Fruit fly (Drosophila melanogaster): ENCODE measurements around the gene CG7707.

CG7707 gene

dm6 chr3L:17264116-17264515 is 20.9 kb downstream of the CG7707 start, which contains the start of gene CG13723:
Gene CG13723, plus strand, starts transcription at chr3L:17264416.
- no peak for TF ChIP-seq sage (GFP tag; optimal IDR thresholded peaks at IDR 0.05)
- no peak for TF ChIP-seq Myc (optimal IDR thresholded peaks at IDR 0.05)

- TF ChIP-seq Sp1 (GFP tag; optimal IDR thresholded peaks at IDR 0.05) (no peak), Vsx2 (GFP tag; optimal IDR thresholded peaks at IDR 0.05; ENCODE audit: partially characterized antibody) (no peak), Hnf4 (GFP tag; optimal IDR thresholded peaks at IDR 0.05) (no peak), Rel (GFP tag; optimal IDR thresholded peaks at IDR 0.05) (no peak), Rel (tag; optimal IDR thresholded peaks at IDR 0.05) (no peak), HLH106 (tag; optimal IDR thresholded peaks at IDR 0.05) (no peak), Mio (GFP tag; optimal IDR thresholded peaks at IDR 0.05) (no peak), br (GFP tag; optimal IDR thresholded peaks at IDR 0.05) (no peak), usp (GFP tag; optimal IDR thresholded peaks at IDR 0.05) (no peak), ey (GFP tag; optimal IDR thresholded peaks at IDR 0.05) (no peak), lola (GFP tag; optimal IDR thresholded peaks at IDR 0.05) (no peak), Jra (GFP tag; optimal IDR thresholded peaks at IDR 0.05) (no peak), Dfd (GFP tag; optimal IDR thresholded peaks at IDR 0.05) (no peak), Hr83 (GFP tag; optimal IDR thresholded peaks at IDR 0.05; ENCODE audit: poor library complexity, severe bottlenecking) (no peak), dl (GFP tag; optimal IDR thresholded peaks at IDR 0.05; ENCODE audit: insufficient read depth in 1 of 2, partially characterized antibody in 2 of 2) (no peak), Myc (optimal IDR thresholded peaks at IDR 0.05) (no peak)
These were observed 26.2 kb downstream of the CG7707 start for dm6 chr3L:17269463-17269862.

dm6 chr3L:17292205-17292604 is 49.0 kb downstream of the CG7707 start:
- no peak for TF ChIP-seq fru (GFP tag; optimal IDR thresholded peaks at IDR 0.05)
- no peak for TF ChIP-seq usp (GFP tag; optimal IDR thresholded peaks at IDR 0.05)
- TF ChIP-seq Hr78 (GFP tag; optimal IDR thresholded peaks at IDR 0.05) = no peak
- no peak for TF ChIP-seq N (GFP tag; optimal IDR thresholded peaks at IDR 0.05)
